Fruit fly (Drosophila melanogaster) whole organism, prepupa: ENCODE data around the gene CG31664.

Experiments
- Blimp-1 ChIP-seq: fragments of 200-800 bp; sonication (Bioruptor generic); optimal IDR thresholded peaks from 3 replicates; lab custom pipeline; 2017; ENCODE audit warnings: missing biosample characterization, missing genetic modification characterization, mild to moderate bottlenecking, moderate library complexity, missing genetic modification reagents
- CG11294 ChIP-seq: fragments of 200-800 bp; sonication (Bioruptor generic); IDR thresholded peaks from 2 replicates; pipeline ENCODE4 v1.3.6; 2022; ENCODE audit warnings: missing biosample characterization, missing genetic modification characterization
- CG11762 ChIP-seq: fragments of 200-800 bp; sonication (Bioruptor generic); optimal IDR thresholded peaks from 3 replicates; lab custom pipeline; 2016; ENCODE audit warnings: missing biosample characterization, missing genetic modification characterization; ENCODE audit not compliant: insufficient read depth
- CG11902 ChIP-seq: fragments of 200-800 bp; sonication (Bioruptor generic); optimal IDR thresholded peaks from 3 replicates; lab custom pipeline; 2016; ENCODE audit warnings: missing biosample characterization, missing genetic modification characterization
- CG1621 ChIP-seq: fragments of 200-800 bp; sonication (Bioruptor generic); optimal IDR thresholded peaks from 3 replicates; lab custom pipeline; 2018; ENCODE audit warnings: missing biosample characterization, mild to moderate bottlenecking, missing genetic modification characterization
- CG16779 ChIP-seq: fragments of 200-800 bp; sonication (Bioruptor generic); optimal IDR thresholded peaks from 3 replicates; lab custom pipeline; 2017; ENCODE audit warnings: missing biosample characterization, mild to moderate bottlenecking, missing genetic modification characterization
- CG3032 ChIP-seq: fragments of 200-800 bp; optimal IDR thresholded peaks from 2 replicates; lab custom pipeline; 2019; ENCODE audit warnings: missing biosample characterization, mild to moderate bottlenecking, missing genetic modification characterization, moderate library complexity
- CG3919 ChIP-seq: fragments of 200-800 bp; sonication (Bioruptor generic); optimal IDR thresholded peaks from 3 replicates; lab custom pipeline; 2016; ENCODE audit warnings: missing biosample characterization, missing genetic modification characterization
- CG4318 ChIP-seq: fragments of 200-800 bp; sonication (Bioruptor generic); optimal IDR thresholded peaks from 3 replicates; lab custom pipeline; 2017; ENCODE audit warnings: missing biosample characterization, mild to moderate bottlenecking, missing genetic modification characterization
- CG6163 ChIP-seq: fragments of 200-800 bp; sonication (Bioruptor generic); IDR thresholded peaks from 3 replicates; pipeline ENCODE4 v1.3.6; 2022; ENCODE audit warnings: missing biosample characterization, missing genetic modification characterization
- CG6276 ChIP-seq: fragments of 200-800 bp; sonication (Bioruptor generic); optimal IDR thresholded peaks from 2 replicates; lab custom pipeline; 2017; ENCODE audit warnings: missing biosample characterization, mild to moderate bottlenecking, missing genetic modification characterization
- CG6792 ChIP-seq: fragments of 200-800 bp; sonication (Bioruptor generic); optimal IDR thresholded peaks from 3 replicates; lab custom pipeline; 2016; ENCODE audit warnings: missing biosample characterization, missing genetic modification characterization
- CG7368 ChIP-seq: fragments of 200-800 bp; sonication (Bioruptor generic); optimal IDR thresholded peaks from 3 replicates; lab custom pipeline; 2016; ENCODE audit warnings: missing biosample characterization, missing genetic modification characterization
- CG8119 ChIP-seq: fragments of 200-800 bp; sonication (Bioruptor generic); IDR thresholded peaks from 3 replicates; pipeline ENCODE4 v1.3.6; 2022; ENCODE audit warnings: missing biosample characterization, missing genetic modification characterization
- CG8319 ChIP-seq: fragments of 200-800 bp; sonication (Bioruptor generic); optimal IDR thresholded peaks from 3 replicates; lab custom pipeline; 2016; ENCODE audit warnings: missing biosample characterization, missing genetic modification characterization
- Eip75B ChIP-seq: fragments of 200-800 bp; sonication (Bioruptor generic); optimal IDR thresholded peaks from 3 replicates; lab custom pipeline; 2016; ENCODE audit warnings: missing biosample characterization, missing genetic modification characterization
- Eip93F ChIP-seq: fragments of 200-800 bp; sonication (Bioruptor generic); optimal IDR thresholded peaks from 2 replicates; lab custom pipeline; 2016; ENCODE audit warnings: missing biosample characterization, mild to moderate bottlenecking, missing genetic modification characterization
- Ets21C ChIP-seq: fragments of 200-800 bp; sonication (Bioruptor generic); optimal IDR thresholded peaks from 3 replicates; lab custom pipeline; 2016; ENCODE audit warnings: missing biosample characterization, missing genetic modification characterization
- Ets96B ChIP-seq: fragments of 200-800 bp; optimal IDR thresholded peaks from 2 replicates; lab custom pipeline; 2019; ENCODE audit warnings: missing biosample characterization, mild to moderate bottlenecking, missing genetic modification characterization, moderate library complexity
- Hr4 ChIP-seq: fragments of 200-800 bp; sonication (Bioruptor generic); optimal IDR thresholded peaks from 3 replicates; lab custom pipeline; 2016; ENCODE audit warnings: missing biosample characterization, missing genetic modification characterization
- Lpt ChIP-seq: fragments of 200-800 bp; sonication (Bioruptor generic); optimal IDR thresholded peaks from 3 replicates; lab custom pipeline; 2016; ENCODE audit warnings: missing biosample characterization, missing genetic modification characterization
- Met ChIP-seq: fragments of 200-800 bp; sonication (Bioruptor generic); optimal IDR thresholded peaks from 3 replicates; lab custom pipeline; 2016; ENCODE audit warnings: missing biosample characterization, missing genetic modification characterization
- OdsH ChIP-seq: fragments of 200-800 bp; sonication (Bioruptor generic); optimal IDR thresholded peaks from 3 replicates; lab custom pipeline; 2016; ENCODE audit warnings: missing biosample characterization, missing genetic modification characterization
- Sox14 ChIP-seq: fragments of 200-800 bp; sonication (Bioruptor generic); optimal IDR thresholded peaks from 3 replicates; lab custom pipeline; 2016; ENCODE audit warnings: missing biosample characterization, missing genetic modification characterization
- Sox15 ChIP-seq: fragments of 200-800 bp; sonication (Bioruptor generic); optimal IDR thresholded peaks from 3 replicates; lab custom pipeline; 2016; ENCODE audit warnings: missing biosample characterization, missing genetic modification characterization
- achi ChIP-seq: fragments of 200-800 bp; sonication (Bioruptor generic); optimal IDR thresholded peaks from 3 replicates; lab custom pipeline; 2016; ENCODE audit warnings: missing biosample characterization, missing genetic modification characterization
- acj6 ChIP-seq: fragments of 200-800 bp; sonication (Bioruptor generic); optimal IDR thresholded peaks from 3 replicates; lab custom pipeline; 2016; ENCODE audit warnings: missing biosample characterization, missing genetic modification characterization
- cyc ChIP-seq: fragments of 200-800 bp; sonication (Bioruptor generic); optimal IDR thresholded peaks from 3 replicates; lab custom pipeline; 2016; ENCODE audit warnings: missing biosample characterization, missing genetic modification characterization
- eg ChIP-seq: fragments of 200-800 bp; sonication (Bioruptor generic); IDR thresholded peaks from 3 replicates; pipeline ENCODE4 v1.3.6; 2022; ENCODE audit warnings: missing biosample characterization, missing genetic modification characterization
- fd59A ChIP-seq: fragments of 200-800 bp; sonication (Bioruptor generic); optimal IDR thresholded peaks from 2 replicates; lab custom pipeline; 2017; ENCODE audit warnings: missing biosample characterization, mild to moderate bottlenecking, missing genetic modification characterization, missing genetic modification reagents
- net ChIP-seq: fragments of 200-800 bp; sonication (Bioruptor generic); optimal IDR thresholded peaks from 3 replicates; lab custom pipeline; 2016; ENCODE audit warnings: missing biosample characterization, missing genetic modification characterization
- pdm3 ChIP-seq: fragments of 200-800 bp; sonication (Bioruptor generic); optimal IDR thresholded peaks from 3 replicates; lab custom pipeline; 2016; ENCODE audit warnings: missing biosample characterization, missing genetic modification characterization
- salr ChIP-seq, 2 experiments: fragments of 200-800 bp; sonication (Bioruptor generic); optimal IDR thresholded peaks; 3 replicates each; lab custom pipeline; 2016 to 2018; ENCODE audit warnings: missing biosample characterization in 2 of 2, missing genetic modification characterization in 2 of 2, mild to moderate bottlenecking in 1 of 2
- topi ChIP-seq: fragments of 200-800 bp; sonication (Bioruptor generic); optimal IDR thresholded peaks from 3 replicates; lab custom pipeline; 2016; ENCODE audit warnings: missing biosample characterization, missing genetic modification characterization

The CG31664 gene

DNA sequence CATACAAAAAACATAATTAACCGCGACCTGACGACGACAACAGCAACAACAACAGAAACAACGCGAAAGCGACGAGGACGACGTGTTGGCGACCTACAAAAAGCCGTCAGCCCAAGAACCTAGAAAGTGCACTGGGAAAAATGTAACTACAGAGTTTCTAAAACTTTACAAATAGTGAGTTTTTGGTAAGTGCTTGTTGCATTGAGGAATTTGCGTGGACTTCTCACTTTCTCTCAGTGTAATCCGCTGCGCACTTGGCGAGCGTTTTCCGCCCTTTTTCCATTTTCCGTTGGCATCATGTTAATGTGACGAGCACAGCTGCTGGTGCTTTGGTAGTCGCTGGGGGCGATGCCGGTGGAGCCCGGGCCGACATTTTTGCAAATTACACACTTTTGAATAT, 2.0 kb upstream of the CG31664 start:
- TF ChIP-seq Blimp-1 (GFP tag; lab: Kevin White, UChicago) (no peak), CG6163 (GFP tag; lab: Robert Waterston, UW) (no peak), Eip93F (GFP tag; lab: Kevin White, UChicago) (no peak), topi (GFP tag; lab: Kevin White, UChicago) (no peak), salr (GFP tag; optimal IDR thresholded peaks at IDR 0.05; lab: Kevin White, UChicago) (no peak), CG6276 (GFP tag; lab: Kevin White, UChicago) (no peak), Eip75B (GFP tag; lab: Kevin White, UChicago) (no peak), acj6 (GFP tag; lab: Kevin White, UChicago) (no peak)

DNA sequence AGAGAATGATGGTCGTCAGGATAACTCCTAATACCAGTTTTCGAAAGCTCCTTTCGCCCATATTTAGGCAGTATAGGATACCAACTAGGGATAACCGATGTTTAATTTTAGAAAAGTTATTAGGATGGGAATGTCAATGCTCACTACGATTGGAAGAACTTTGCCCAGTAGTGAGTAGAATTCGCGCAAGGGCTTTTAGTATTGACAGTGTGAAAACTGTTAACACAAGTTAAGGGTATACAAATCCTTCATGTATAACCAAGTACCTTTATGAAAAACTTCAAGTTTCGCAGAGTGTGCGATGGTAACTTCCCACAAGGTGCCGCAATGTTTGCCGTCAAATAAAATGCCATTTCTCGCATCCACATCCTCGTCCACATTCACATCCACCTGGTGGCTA, 3.1 kb downstream of the CG31664 start, which contains the start of gene CG31933:
TSS of gene CG31933 (minus strand) at position 101 of the 400 bp plus-strand sequence.
- TF ChIP-seq CG16779 (tag; lab: Kevin White, UChicago) (no peak), Eip75B (GFP tag; lab: Kevin White, UChicago) (no peak), pdm3 (GFP tag; lab: Kevin White, UChicago) (no peak), Hr4 (GFP tag; lab: Kevin White, UChicago) (no peak), Met (GFP tag; lab: Kevin White, UChicago) (no peak), CG11902 (no peak), salr (GFP tag; optimal IDR thresholded peaks at IDR 0.05; lab: Kevin White, UChicago) (no peak), CG11294 (GFP tag; lab: Robert Waterston, UW) (no peak), cyc (GFP tag; lab: Kevin White, UChicago) (no peak), CG11762 (no peak), Sox14 (no peak), achi (GFP tag; lab: Kevin White, UChicago) (no peak), CG3919 (GFP tag; lab: Kevin White, UChicago) (no peak), Lpt (GFP tag; lab: Kevin White, UChicago) (no peak), CG7368 (GFP tag; lab: Kevin White, UChicago) (no peak), CG4318 (GFP tag; lab: Kevin White, UChicago) (no peak), CG8119 (GFP tag; lab: Robert Waterston, UW) (no peak), net (GFP tag; lab: Kevin White, UChicago) (no peak), CG1621 (tag; lab: Kevin White, UChicago) (no peak), eg (no peak)

DNA sequence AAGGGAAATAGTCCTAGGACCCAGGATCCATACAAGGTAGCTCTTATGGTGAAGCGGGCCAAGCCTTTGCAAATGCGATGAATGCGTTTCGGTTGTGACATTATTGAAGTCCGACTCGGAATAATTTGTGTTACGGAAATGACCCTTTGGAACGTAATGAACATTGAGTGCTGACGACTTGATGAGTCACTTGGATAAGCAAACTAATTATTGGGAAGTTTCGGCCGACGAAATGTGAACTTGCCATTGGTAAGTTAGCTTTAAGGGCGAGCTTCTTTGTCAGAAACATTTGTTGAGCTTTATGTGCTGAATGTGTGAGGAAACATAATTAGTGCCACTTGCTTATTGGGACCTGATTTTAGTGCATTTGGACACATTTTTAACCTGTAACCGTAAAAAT, 31.5 kb downstream of the CG31664 start, which contains the start of gene Gr22a:
TSS of gene Gr22a (minus strand) at position 101 of the 400 bp plus-strand sequence.
- TF ChIP-seq Hr4 (GFP tag; lab: Kevin White, UChicago) (no peak), CG1621 (tag; lab: Kevin White, UChicago) (no peak), Met (GFP tag; lab: Kevin White, UChicago) (no peak), CG3032 (tag; lab: Kevin White, UChicago) (no peak), Ets96B (tag; lab: Kevin White, UChicago) (no peak), pdm3 (GFP tag; lab: Kevin White, UChicago) (no peak), CG8319 (GFP tag; lab: Kevin White, UChicago) (no peak), CG3919 (GFP tag; lab: Kevin White, UChicago) (no peak), CG11902 (no peak), CG6792 (GFP tag; lab: Kevin White, UChicago) (no peak), Ets21C (GFP tag; lab: Kevin White, UChicago) (no peak), CG16779 (tag; lab: Kevin White, UChicago) (no peak), Sox15 (no peak), topi (GFP tag; lab: Kevin White, UChicago) (no peak), CG7368 (GFP tag; lab: Kevin White, UChicago) (no peak), salr (GFP tag; optimal IDR thresholded peaks at IDR 0.05; lab: Kevin White, UChicago) (no peak), achi (GFP tag; lab: Kevin White, UChicago) (no peak), OdsH (GFP tag; lab: Kevin White, UChicago) (no peak)

DNA sequence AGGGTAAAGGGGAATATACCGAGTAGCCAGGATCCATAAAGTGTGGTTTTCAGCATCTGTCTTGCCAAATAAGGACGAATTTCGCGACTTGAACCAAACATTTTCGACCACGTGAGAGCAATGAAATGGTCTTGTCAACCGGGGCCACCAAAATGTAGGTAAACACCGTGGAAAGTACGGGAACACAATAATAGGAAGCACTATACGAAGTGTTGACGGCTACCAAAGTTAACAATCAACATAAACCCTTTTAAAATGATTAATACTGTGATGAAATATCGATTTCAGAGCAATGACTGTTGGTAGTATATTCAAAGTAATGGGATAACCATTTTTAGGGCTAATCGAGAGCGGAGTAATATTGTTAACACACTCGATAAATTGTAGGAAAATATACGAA, 33.1 kb downstream of the CG31664 start, which contains the start of gene Gr22b:
TSS of gene Gr22b (minus strand) at position 101 of the 400 bp plus-strand sequence.
- TF ChIP-seq acj6 (GFP tag; lab: Kevin White, UChicago) (no peak), fd59A (GFP tag; lab: Kevin White, UChicago) (no peak)
